Worm (Caenorhabditis elegans): ENCODE results near the gene nlp-16.

The nlp-16 gene

ce11 chrIV:6209337-6209736, 50.3 kb downstream of the nlp-16 start:
- TF ChIP-seq nhr-2 (tag; optimal IDR thresholded peaks at IDR 0.05) (no peak), zip-8 (tag; optimal IDR thresholded peaks at IDR 0.05) (peak; percentile 96)

ce11 chrIV:6206294-6206776, 53.3 kb downstream of the nlp-16 start, which contains the start of gene C49A9.10:
TSS of gene C49A9.10 (minus strand) at chrIV:6206344.
- TF ChIP-seq nhr-12 (tag; optimal IDR thresholded peaks at IDR 0.05) (no peak), nhr-237 (tag; optimal IDR thresholded peaks at IDR 0.05) (peak; percentile 29), pha-4 (tag; optimal IDR thresholded peaks at IDR 0.05) (peak; percentile 51), ceh-39 (tag; optimal IDR thresholded peaks at IDR 0.05) (peak; percentile 47), ceh-43 (GFP tag; optimal IDR thresholded peaks at IDR 0.05) (no peak), mab-5 (tag; optimal IDR thresholded peaks at IDR 0.05) (peak; percentile 28), M03D4.4 (tag; optimal IDR thresholded peaks at IDR 0.05) (peak; percentile 14), lin-13 (tag; optimal IDR thresholded peaks at IDR 0.05) (peak; percentile 35), ceh-83 (GFP tag; optimal IDR thresholded peaks at IDR 0.05) (no peak), sptf-1 (tag; optimal IDR thresholded peaks at IDR 0.05) (peak; percentile 65), lsy-2 (tag; optimal IDR thresholded peaks at IDR 0.05) (peak; percentile 64), ces-1 (GFP tag; optimal IDR thresholded peaks at IDR 0.05) (peak; percentile 45), mep-1 (tag; optimal IDR thresholded peaks at IDR 0.05) (peak; percentile 54), lin-32 (GFP tag; optimal IDR thresholded peaks at IDR 0.05) (peak; percentile 1), cnd-1 (tag; optimal IDR thresholded peaks at IDR 0.05) (no peak), elt-3 (tag; optimal IDR thresholded peaks at IDR 0.05) (no peak), flh-1 (GFP tag; optimal IDR thresholded peaks at IDR 0.05) (no peak), unc-120 (tag; optimal IDR thresholded peaks at IDR 0.05; ENCODE audit: poor library complexity, severe bottlenecking) (no peak)

All from whole organism, mixed stage, embryonic.